Fruit fly (Drosophila melanogaster) whole organism: ENCODE data around the gene disco-r.

ENCODE experiments used
- CG8478 ChIP-seq: fragments of >200 bp; optimal IDR thresholded peaks from 2 replicates; lab custom pipeline; 2018; ENCODE audit warnings: inconsistent platforms
- pan ChIP-seq: fragments of >200 bp; optimal IDR thresholded peaks from 2 replicates; lab custom pipeline; 2017

dm6 chrX:16096488-16096887, 52.3 kb downstream of the disco-r start:
- TF ChIP-seq pan (lab: Kevin White, UChicago) (no peak), CG8478 (lab: Kevin White, UChicago) (no peak)
